Worm (Caenorhabditis elegans): Measurements from ENCODE around the gene ccch-5.

Gene ccch-5

DNA sequence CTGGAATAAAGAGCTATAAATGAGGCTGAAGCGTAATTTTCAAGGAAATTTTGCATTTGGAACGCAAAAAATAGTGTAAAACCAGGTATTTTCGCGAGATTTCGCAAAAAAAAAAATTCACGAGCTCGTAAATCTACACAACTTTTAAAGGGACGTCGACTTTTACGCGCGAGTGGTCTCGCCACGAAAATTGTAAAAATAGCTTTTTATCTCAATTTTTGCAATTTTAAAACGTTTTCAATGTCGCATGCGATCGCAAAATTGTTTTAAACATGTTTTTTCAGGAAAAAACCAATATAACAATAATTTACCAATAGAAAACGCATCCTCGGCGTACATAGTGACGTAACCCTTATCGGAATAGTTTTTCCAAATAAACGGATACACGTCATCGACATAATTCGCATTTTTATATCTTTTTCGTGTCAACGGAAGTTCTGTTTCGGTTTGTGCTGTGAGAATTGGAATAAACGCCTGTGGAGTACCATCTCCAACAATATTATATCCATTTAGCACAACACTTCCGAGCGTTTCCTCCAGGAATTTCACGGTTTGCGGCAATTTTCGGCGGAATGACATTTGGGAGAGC lies 37.4 kb downstream of the ccch-5 start (continued):
- no peak for TF ChIP-seq nfya-1 (tag; optimal IDR thresholded peaks at IDR 0.05; ENCODE audit: borderline replicate concordance, insufficient read depth)
- no peak for TF ChIP-seq egl-18 (GFP tag; IDR thresholded peaks at IDR 0.05)
- TF ChIP-seq snpc-1.3 (tag; optimal IDR thresholded peaks at IDR 0.05; ENCODE audit: insufficient read depth): peak; percentile 63
- TF ChIP-seq Y53F4B.3 (GFP tag; IDR thresholded peaks at IDR 0.05): no peak
- no peak for TF ChIP-seq ceh-40 (GFP tag; IDR thresholded peaks at IDR 0.05)
- peak; percentile 83 for TF ChIP-seq snpc-4 (GFP tag; optimal IDR thresholded peaks at IDR 0.05)
- peak; percentile 56 to 95 (median 86) for TF ChIP-seq snpc-4 (tag; optimal IDR thresholded peaks at IDR 0.05)
- peak; percentile 49 for TF ChIP-seq lin-54 (GFP tag; optimal IDR thresholded peaks at IDR 0.05)
- TF ChIP-seq attf-6 (GFP tag; IDR thresholded peaks at IDR 0.05): peak; percentile 98
- TF ChIP-seq F55B11.4 (tag; optimal IDR thresholded peaks at IDR 0.05; ENCODE audit: borderline replicate concordance, insufficient read depth): no peak
- TF ChIP-seq mcd-1 (GFP tag; IDR thresholded peaks at IDR 0.05): peak; percentile 61
- peak; percentile 60 for TF ChIP-seq F49E8.2 (tag; optimal IDR thresholded peaks at IDR 0.05; ENCODE audit: insufficient read depth)
- TF ChIP-seq snpc-3.4 (tag; optimal IDR thresholded peaks at IDR 0.05): peak; percentile 15
- TF ChIP-seq efl-1 (GFP tag; optimal IDR thresholded peaks at IDR 0.05): peak; percentile 36

DNA sequence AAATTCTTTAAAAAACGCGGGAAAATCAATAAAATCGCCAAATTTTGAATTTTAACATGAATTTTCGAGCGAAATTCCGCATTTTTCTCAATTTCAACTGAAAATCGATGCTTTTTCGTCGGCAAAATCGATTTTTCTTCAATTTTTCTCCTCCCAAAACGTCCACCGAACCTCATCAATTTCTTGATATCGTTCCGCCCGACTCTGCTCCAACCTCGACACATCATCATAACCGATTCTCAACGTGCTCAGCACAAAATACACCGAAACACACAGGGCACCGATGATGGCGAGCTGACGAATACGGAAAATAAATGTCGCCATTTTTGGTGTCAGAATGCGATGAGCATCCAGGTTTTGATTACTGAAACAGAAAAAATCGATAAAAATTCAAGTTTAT lies 39.1 kb downstream of the ccch-5 start, which contains the start of gene Y41E3.1:
Gene Y41E3.1, minus strand, starts transcription at position 324 of the 400 bp plus-strand sequence.
- no peak for TF ChIP-seq snpc-1.1 (tag; optimal IDR thresholded peaks at IDR 0.05; ENCODE audit: insufficient read depth)
- 0 out of 2 replicates have a peak, but pooled peaks have one; percentile 24 for TF ChIP-seq hmg-1.2 (GFP tag; IDR thresholded peaks at IDR 0.05)
- no peak for TF ChIP-seq B0261.1 (tag; optimal IDR thresholded peaks at IDR 0.05)
- 0 out of 2 replicates have a peak, but pooled peaks have one; percentile 45 for TF ChIP-seq pbrm-1 (GFP tag; IDR thresholded peaks at IDR 0.05)
- no peak for TF ChIP-seq ztf-25 (GFP tag; IDR thresholded peaks at IDR 0.05)
- no peak for TF ChIP-seq ama-1 (optimal IDR thresholded peaks at IDR 0.05)
- peak in 1 of 2 experiments; percentile 20 for TF ChIP-seq ama-1 (GFP tag; optimal IDR thresholded peaks at IDR 0.05)
- TF ChIP-seq nhr-27 (tag; optimal IDR thresholded peaks at IDR 0.05): no peak
- TF ChIP-seq aptf-2 (GFP tag; conservative IDR thresholded peaks at IDR 0.05): no peak
- TF ChIP-seq Y95B8A.8 (GFP tag; IDR thresholded peaks at IDR 0.05): 0 out of 2 replicates have a peak, but pooled peaks have one; percentile 60
- TF ChIP-seq attf-6 (GFP tag; IDR thresholded peaks at IDR 0.05): peak; percentile 96
- TF ChIP-seq hsf-1 (GFP tag; IDR thresholded peaks at IDR 0.05): peak; percentile 65
- TF ChIP-seq Y53G8AR.9 (GFP tag; conservative IDR thresholded peaks at IDR 0.05): no peak
- peak; percentile 14 for TF ChIP-seq tbp1 (GFP tag; optimal IDR thresholded peaks at IDR 0.05)
- 0 out of 2 replicates have a peak, but pooled peaks have one; percentile 8 for TF ChIP-seq F33H1.4 (GFP tag; IDR thresholded peaks at IDR 0.05)
- TF ChIP-seq lin-35 (GFP tag; optimal IDR thresholded peaks at IDR 0.05): no peak
- no peak for TF ChIP-seq akir-1 (GFP tag; optimal IDR thresholded peaks at IDR 0.05)
- TF ChIP-seq mel-28 (tag; optimal IDR thresholded peaks at IDR 0.05; ENCODE audit: borderline replicate concordance): no peak
- no peak for TF ChIP-seq ztf-6 (GFP tag; IDR thresholded peaks at IDR 0.05)
- peak; percentile 54 for TF ChIP-seq mcd-1 (GFP tag; IDR thresholded peaks at IDR 0.05)
- TF ChIP-seq tbx-9 (tag; optimal IDR thresholded peaks at IDR 0.05; ENCODE audit: borderline replicate concordance): no peak
- no peak for TF ChIP-seq F23B12.7 (tag; optimal IDR thresholded peaks at IDR 0.05; ENCODE audit: insufficient read depth)
- peak; percentile 32 for TF ChIP-seq lin-54 (GFP tag; optimal IDR thresholded peaks at IDR 0.05)
- TF ChIP-seq madf-6 (GFP tag; IDR thresholded peaks at IDR 0.05): 0 out of 2 replicates have a peak, but pooled peaks have one; percentile 32
- TF ChIP-seq C17E4.6 (GFP tag; IDR thresholded peaks at IDR 0.05): no peak
- no peak for TF ChIP-seq ceh-100 (GFP tag; IDR thresholded peaks at IDR 0.05)
- TF ChIP-seq Y53F4B.3 (GFP tag; IDR thresholded peaks at IDR 0.05): no peak
- peak; percentile 43 for TF ChIP-seq snpc-4 (GFP tag; optimal IDR thresholded peaks at IDR 0.05)
- peak in 1 of 4 experiments; percentile 87 for TF ChIP-seq snpc-4 (tag; optimal IDR thresholded peaks at IDR 0.05)
- peak; percentile 12 for TF ChIP-seq snpc-1.3 (tag; optimal IDR thresholded peaks at IDR 0.05; ENCODE audit: insufficient read depth)
- TF ChIP-seq madf-3 (GFP tag; IDR thresholded peaks at IDR 0.05): peak; percentile 57; the same call in 1 of the 2 replicates
- TF ChIP-seq D2030.7 (GFP tag; IDR thresholded peaks at IDR 0.05): 0 out of 2 replicates have a peak, but pooled peaks have one; percentile 24
